Worm (Caenorhabditis elegans) whole organism, mixed stage, embryonic: ENCODE measurements around the gene smcl-1.

Experiments
- elt-3 ChIP-seq: fragments of 150-350 bp; optimal IDR thresholded peaks from 2 replicates; lab custom pipeline; 2014; ENCODE audit warnings: missing biosample characterization, missing genetic modification characterization
- mep-1 ChIP-seq: fragments of 150-350 bp; optimal IDR thresholded peaks from 2 replicates; lab custom pipeline; 2017; ENCODE audit warnings: missing biosample characterization, missing genetic modification reagents, missing genetic modification characterization, inconsistent platforms
- nhr-12 ChIP-seq: fragments of 150-350 bp; optimal IDR thresholded peaks from 2 replicates; lab custom pipeline; 2014; ENCODE audit warnings: missing biosample characterization, missing genetic modification characterization
- nhr-237 ChIP-seq: fragments of 150-350 bp; optimal IDR thresholded peaks from 2 replicates; lab custom pipeline; 2014; ENCODE audit warnings: missing biosample characterization, missing genetic modification characterization
- nhr-28 ChIP-seq: fragments of 150-350 bp; optimal IDR thresholded peaks from 2 replicates; lab custom pipeline; 2014; ENCODE audit warnings: missing biosample characterization, missing genetic modification characterization
- snpc-4 ChIP-seq: fragments of 150-350 bp; optimal IDR thresholded peaks from 2 replicates; lab custom pipeline; 2014; ENCODE audit warnings: missing biosample characterization, missing genetic modification characterization
- unc-62 ChIP-seq: fragments of 150-350 bp; optimal IDR thresholded peaks from 2 replicates; lab custom pipeline; 2014; ENCODE audit warnings: missing biosample characterization, missing genetic modification reagents, missing genetic modification characterization

ce11 chrX:11647165-11647564 lies 46.1 kb upstream of the smcl-1 start, which contains the start of gene T04F8.8:
- TF ChIP-seq nhr-12 (tag; lab: Kevin White, UChicago): no peak
- no peak for TF ChIP-seq nhr-237 (tag; lab: Kevin White, UChicago)
- no peak for TF ChIP-seq snpc-4 (tag; lab: Kevin White, UChicago)
- TF ChIP-seq elt-3: no peak
- no peak for TF ChIP-seq mep-1 (tag; lab: Kevin White, UChicago)
- no peak for TF ChIP-seq unc-62 (GFP tag; lab: Kevin White, UChicago)
- no peak for TF ChIP-seq nhr-28 (tag; lab: Kevin White, UChicago)
